Fruit fly (Drosophila melanogaster) whole organism, prepupa: ENCODE data around the gene scyl.

ENCODE experiments used
- Blimp-1 ChIP-seq: fragments of 200-800 bp; sonication (Bioruptor generic); optimal IDR thresholded peaks from 3 replicates; lab custom pipeline; 2017; ENCODE audit warnings: missing biosample characterization, missing genetic modification characterization, mild to moderate bottlenecking, moderate library complexity, missing genetic modification reagents
- CG10631 ChIP-seq: fragments of 200-800 bp; sonication (Bioruptor generic); optimal IDR thresholded peaks from 2 replicates; lab custom pipeline; 2016; ENCODE audit warnings: missing biosample characterization, missing genetic modification characterization
- CG10669 ChIP-seq: fragments of 200-800 bp; sonication (Bioruptor generic); optimal IDR thresholded peaks from 3 replicates; lab custom pipeline; 2018; ENCODE audit warnings: missing biosample characterization, mild to moderate bottlenecking, missing genetic modification characterization, moderate library complexity
- CG11762 ChIP-seq: fragments of 200-800 bp; sonication (Bioruptor generic); optimal IDR thresholded peaks from 3 replicates; lab custom pipeline; 2016; ENCODE audit warnings: missing biosample characterization, missing genetic modification characterization; ENCODE audit not compliant: insufficient read depth
- CG15336 ChIP-seq: fragments of 200-800 bp; sonication (Bioruptor generic); IDR thresholded peaks from 2 replicates; pipeline ENCODE4 v1.3.6; 2022; ENCODE audit warnings: missing biosample characterization, missing genetic modification characterization
- CG16779 ChIP-seq: fragments of 200-800 bp; sonication (Bioruptor generic); optimal IDR thresholded peaks from 3 replicates; lab custom pipeline; 2017; ENCODE audit warnings: missing biosample characterization, mild to moderate bottlenecking, missing genetic modification characterization
- CG3032 ChIP-seq: fragments of 200-800 bp; optimal IDR thresholded peaks from 2 replicates; lab custom pipeline; 2019; ENCODE audit warnings: missing biosample characterization, mild to moderate bottlenecking, missing genetic modification characterization, moderate library complexity
- CG31627 ChIP-seq: fragments of 200-800 bp; sonication (Bioruptor generic); optimal IDR thresholded peaks from 3 replicates; lab custom pipeline; 2016; ENCODE audit warnings: missing biosample characterization, missing genetic modification characterization
- CG32006 ChIP-seq: fragments of 200-800 bp; sonication (Bioruptor generic); optimal IDR thresholded peaks from 3 replicates; lab custom pipeline; 2017; ENCODE audit warnings: missing biosample characterization, mild to moderate bottlenecking, missing genetic modification characterization
- CG34406 ChIP-seq: fragments of 200-800 bp; sonication (Bioruptor generic); optimal IDR thresholded peaks from 3 replicates; lab custom pipeline; 2016; ENCODE audit warnings: missing biosample characterization, missing genetic modification characterization
- CG4318 ChIP-seq: fragments of 200-800 bp; sonication (Bioruptor generic); optimal IDR thresholded peaks from 3 replicates; lab custom pipeline; 2017; ENCODE audit warnings: missing biosample characterization, mild to moderate bottlenecking, missing genetic modification characterization
- CG6163 ChIP-seq: fragments of 200-800 bp; sonication (Bioruptor generic); IDR thresholded peaks from 3 replicates; pipeline ENCODE4 v1.3.6; 2022; ENCODE audit warnings: missing biosample characterization, missing genetic modification characterization
- CG6276 ChIP-seq: fragments of 200-800 bp; sonication (Bioruptor generic); optimal IDR thresholded peaks from 2 replicates; lab custom pipeline; 2017; ENCODE audit warnings: missing biosample characterization, mild to moderate bottlenecking, missing genetic modification characterization
- CG6792 ChIP-seq: fragments of 200-800 bp; sonication (Bioruptor generic); optimal IDR thresholded peaks from 3 replicates; lab custom pipeline; 2016; ENCODE audit warnings: missing biosample characterization, missing genetic modification characterization
- CG6808 ChIP-seq: fragments of 200-800 bp; sonication (Bioruptor generic); optimal IDR thresholded peaks from 3 replicates; lab custom pipeline; 2017; ENCODE audit warnings: missing biosample characterization, missing genetic modification characterization, mild to moderate bottlenecking, moderate library complexity, missing genetic modification reagents
- CG6854 ChIP-seq: fragments of 200-800 bp; sonication (Bioruptor generic); optimal IDR thresholded peaks from 2 replicates; lab custom pipeline; 2017; ENCODE audit warnings: missing biosample characterization, mild to moderate bottlenecking, missing genetic modification characterization
- CG7368 ChIP-seq: fragments of 200-800 bp; sonication (Bioruptor generic); optimal IDR thresholded peaks from 3 replicates; lab custom pipeline; 2016; ENCODE audit warnings: missing biosample characterization, missing genetic modification characterization
- CG8119 ChIP-seq: fragments of 200-800 bp; sonication (Bioruptor generic); IDR thresholded peaks from 3 replicates; pipeline ENCODE4 v1.3.6; 2022; ENCODE audit warnings: missing biosample characterization, missing genetic modification characterization
- CG8632 ChIP-seq: fragments of 200-800 bp; sonication (Bioruptor generic); optimal IDR thresholded peaks from 3 replicates; lab custom pipeline; 2016; ENCODE audit warnings: missing biosample characterization, missing genetic modification characterization
- CG9139 ChIP-seq: fragments of 200-800 bp; sonication (Bioruptor generic); optimal IDR thresholded peaks from 3 replicates; lab custom pipeline; 2017; ENCODE audit warnings: missing biosample characterization, mild to moderate bottlenecking, missing genetic modification characterization
- Eip75B ChIP-seq: fragments of 200-800 bp; sonication (Bioruptor generic); optimal IDR thresholded peaks from 3 replicates; lab custom pipeline; 2016; ENCODE audit warnings: missing biosample characterization, missing genetic modification characterization
- Eip78C ChIP-seq: fragments of 200-800 bp; sonication (Bioruptor generic); peaks from one replicate; lab custom pipeline; 2016; ENCODE audit warnings: missing biosample characterization, missing genetic modification characterization
- Ets21C ChIP-seq: fragments of 200-800 bp; sonication (Bioruptor generic); optimal IDR thresholded peaks from 3 replicates; lab custom pipeline; 2016; ENCODE audit warnings: missing biosample characterization, missing genetic modification characterization
- Ets96B ChIP-seq: fragments of 200-800 bp; optimal IDR thresholded peaks from 2 replicates; lab custom pipeline; 2019; ENCODE audit warnings: missing biosample characterization, mild to moderate bottlenecking, missing genetic modification characterization, moderate library complexity
- Hr38 ChIP-seq: sonication (Bioruptor generic); optimal IDR thresholded peaks from 2 replicates; lab custom pipeline; 2016; ENCODE audit warnings: missing biosample characterization, missing genetic modification characterization
- Hr4 ChIP-seq: fragments of 200-800 bp; sonication (Bioruptor generic); optimal IDR thresholded peaks from 3 replicates; lab custom pipeline; 2016; ENCODE audit warnings: missing biosample characterization, missing genetic modification characterization
- Lpt ChIP-seq: fragments of 200-800 bp; sonication (Bioruptor generic); optimal IDR thresholded peaks from 3 replicates; lab custom pipeline; 2016; ENCODE audit warnings: missing biosample characterization, missing genetic modification characterization
- Met ChIP-seq: fragments of 200-800 bp; sonication (Bioruptor generic); optimal IDR thresholded peaks from 3 replicates; lab custom pipeline; 2016; ENCODE audit warnings: missing biosample characterization, missing genetic modification characterization
- OdsH ChIP-seq: fragments of 200-800 bp; sonication (Bioruptor generic); optimal IDR thresholded peaks from 3 replicates; lab custom pipeline; 2016; ENCODE audit warnings: missing biosample characterization, missing genetic modification characterization
- Sox102F ChIP-seq: fragments of 200-800 bp; sonication (Bioruptor generic); optimal IDR thresholded peaks from 2 replicates; lab custom pipeline; 2016; ENCODE audit warnings: missing biosample characterization, mild to moderate bottlenecking, missing genetic modification characterization
- Sox14 ChIP-seq: fragments of 200-800 bp; sonication (Bioruptor generic); optimal IDR thresholded peaks from 3 replicates; lab custom pipeline; 2016; ENCODE audit warnings: missing biosample characterization, missing genetic modification characterization
- Sox15 ChIP-seq: fragments of 200-800 bp; sonication (Bioruptor generic); optimal IDR thresholded peaks from 3 replicates; lab custom pipeline; 2016; ENCODE audit warnings: missing biosample characterization, missing genetic modification characterization
- achi ChIP-seq: fragments of 200-800 bp; sonication (Bioruptor generic); optimal IDR thresholded peaks from 3 replicates; lab custom pipeline; 2016; ENCODE audit warnings: missing biosample characterization, missing genetic modification characterization
- acj6 ChIP-seq: fragments of 200-800 bp; sonication (Bioruptor generic); optimal IDR thresholded peaks from 3 replicates; lab custom pipeline; 2016; ENCODE audit warnings: missing biosample characterization, missing genetic modification characterization
- dsx ChIP-seq: fragments of 200-800 bp; optimal IDR thresholded peaks from 3 replicates; lab custom pipeline; 2019; ENCODE audit warnings: missing biosample characterization, mild to moderate bottlenecking, missing genetic modification characterization, moderate library complexity; ENCODE audit not compliant: poor library complexity, severe bottlenecking
- eg ChIP-seq: fragments of 200-800 bp; sonication (Bioruptor generic); IDR thresholded peaks from 3 replicates; pipeline ENCODE4 v1.3.6; 2022; ENCODE audit warnings: missing biosample characterization, missing genetic modification characterization
- fd85E ChIP-seq: fragments of 200-800 bp; sonication (Bioruptor generic); optimal IDR thresholded peaks from 3 replicates; lab custom pipeline; 2016; ENCODE audit warnings: missing biosample characterization, missing genetic modification characterization
- fkh ChIP-seq: fragments of 200-800 bp; sonication (Bioruptor generic); optimal IDR thresholded peaks from 3 replicates; lab custom pipeline; 2017; ENCODE audit warnings: missing biosample characterization, mild to moderate bottlenecking, missing genetic modification characterization, moderate library complexity
- net ChIP-seq: fragments of 200-800 bp; sonication (Bioruptor generic); optimal IDR thresholded peaks from 3 replicates; lab custom pipeline; 2016; ENCODE audit warnings: missing biosample characterization, missing genetic modification characterization
- pdm3 ChIP-seq: fragments of 200-800 bp; sonication (Bioruptor generic); optimal IDR thresholded peaks from 3 replicates; lab custom pipeline; 2016; ENCODE audit warnings: missing biosample characterization, missing genetic modification characterization
- spab ChIP-seq: fragments of 200-800 bp; sonication (Bioruptor generic); optimal IDR thresholded peaks from 2 replicates; lab custom pipeline; 2017; ENCODE audit warnings: missing biosample characterization, mild to moderate bottlenecking, missing genetic modification characterization, missing genetic modification reagents
- ss ChIP-seq, 2 experiments: fragments of 200-800 bp; sonication (Bioruptor generic); optimal IDR thresholded peaks; 2 replicates in 1 of 2; 3 replicates in 1 of 2; lab custom pipeline; 2017 to 2018; ENCODE audit warnings: mild to moderate bottlenecking in 2 of 2, missing biosample characterization in 2 of 2, missing genetic modification characterization in 2 of 2, moderate library complexity in 1 of 2
- svp ChIP-seq: fragments of 200-800 bp; sonication (Bioruptor generic); peaks from one replicate; lab custom pipeline; 2016; ENCODE audit warnings: missing biosample characterization, missing genetic modification characterization
- topi ChIP-seq: fragments of 200-800 bp; sonication (Bioruptor generic); optimal IDR thresholded peaks from 3 replicates; lab custom pipeline; 2016; ENCODE audit warnings: missing biosample characterization, missing genetic modification characterization
- vri ChIP-seq: fragments of 200-800 bp; sonication (Bioruptor generic); optimal IDR thresholded peaks from 3 replicates; lab custom pipeline; 2016; ENCODE audit warnings: missing biosample characterization, mild to moderate bottlenecking, missing genetic modification characterization

Gene scyl

DNA sequence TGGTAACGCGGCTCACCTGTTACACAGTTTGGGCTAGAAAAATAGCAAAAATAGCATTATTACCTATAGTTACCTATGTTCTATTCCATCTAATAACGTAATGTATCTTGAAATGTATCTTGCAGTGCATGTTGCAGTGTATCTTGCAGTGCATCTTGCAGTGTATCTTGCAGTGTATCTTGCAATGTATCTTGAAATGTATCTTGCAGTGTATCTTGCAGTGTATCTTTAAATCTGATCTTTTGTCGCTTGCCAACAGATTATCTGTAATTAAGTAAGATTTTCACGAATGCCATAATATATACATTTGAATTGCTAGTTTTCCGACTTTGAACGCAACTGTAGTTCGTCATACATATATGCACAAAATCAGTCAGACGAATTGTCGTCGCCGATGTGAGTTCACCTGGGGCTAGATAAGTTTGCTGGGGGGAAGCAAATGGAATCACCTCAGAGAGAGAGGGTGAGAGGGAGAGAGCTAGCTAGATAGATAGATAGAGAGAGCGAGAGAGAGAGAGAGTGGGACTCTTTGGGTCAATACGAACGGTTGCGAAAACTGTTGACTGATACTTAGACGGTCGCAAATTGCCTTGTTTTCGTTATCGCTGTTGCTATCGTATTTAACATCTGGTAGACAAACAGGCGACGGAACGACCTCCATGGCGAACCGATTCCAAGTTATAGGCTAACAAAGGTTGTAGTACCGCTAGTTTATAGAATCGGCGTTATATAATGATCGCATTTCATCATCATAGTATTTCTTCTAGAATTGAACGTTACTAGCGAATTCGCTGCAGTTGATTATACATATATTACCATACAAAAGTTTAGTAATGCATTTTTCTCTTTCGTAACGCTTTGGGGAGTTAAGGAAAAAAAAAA is 9.5 kb upstream of the scyl start:
- peak; percentile 32 for TF ChIP-seq Eip75B (GFP tag; lab: Kevin White, UChicago)
- TF ChIP-seq acj6 (GFP tag; lab: Kevin White, UChicago), result peak; percentile 12
- TF ChIP-seq CG9139 (GFP tag; lab: Kevin White, UChicago), result no peak
- TF ChIP-seq CG15336 (GFP tag; lab: Robert Waterston, UW), result no peak
- peak; percentile 83 for TF ChIP-seq Eip78C (GFP tag; lab: Kevin White, UChicago)
- TF ChIP-seq vri (GFP tag; lab: Kevin White, UChicago), result peak; percentile 60
- no peak for TF ChIP-seq CG8119
- TF ChIP-seq ss (GFP tag; optimal IDR thresholded peaks at IDR 0.05; lab: Kevin White, UChicago), result no peak
- peak; percentile 34 for TF ChIP-seq achi (GFP tag; lab: Kevin White, UChicago)
- peak; percentile 5 for TF ChIP-seq dsx (GFP tag; lab: Kevin White, UChicago)
- peak; percentile 65 for TF ChIP-seq CG6163
- peak; percentile 45 for TF ChIP-seq CG10631 (GFP tag; lab: Kevin White, UChicago)
- peak; percentile 24 for TF ChIP-seq Ets96B (tag; lab: Kevin White, UChicago)
- TF ChIP-seq CG34406 (GFP tag; lab: Kevin White, UChicago), result peak; percentile 12
- no peak for TF ChIP-seq Sox102F (GFP tag; lab: Kevin White, UChicago)
- TF ChIP-seq fd85E (GFP tag; lab: Kevin White, UChicago), result no peak
- TF ChIP-seq Ets21C (GFP tag; lab: Kevin White, UChicago), result no peak
- peak; percentile 83 for TF ChIP-seq fkh (GFP tag; lab: Kevin White, UChicago)
- TF ChIP-seq CG8632 (GFP tag; lab: Kevin White, UChicago), result peak; percentile 26
- TF ChIP-seq OdsH, result peak; percentile 16
- no peak for TF ChIP-seq Lpt
- no peak for TF ChIP-seq Sox14
- TF ChIP-seq Hr4 (GFP tag; lab: Kevin White, UChicago), result peak; percentile 33
- peak; percentile 28 for TF ChIP-seq svp (GFP tag; lab: Kevin White, UChicago)
- peak; percentile 22 for TF ChIP-seq CG4318 (GFP tag; lab: Kevin White, UChicago)
- peak; percentile 6 for TF ChIP-seq CG3032 (tag; lab: Kevin White, UChicago)
- TF ChIP-seq pdm3 (GFP tag; lab: Kevin White, UChicago), result no peak
- no peak for TF ChIP-seq CG7368 (GFP tag; lab: Kevin White, UChicago)
- TF ChIP-seq CG11762 (GFP tag; lab: Kevin White, UChicago), result peak; percentile 34
- TF ChIP-seq CG6808 (GFP tag; lab: Kevin White, UChicago), result peak; percentile 14
- no peak for TF ChIP-seq topi
- no peak for TF ChIP-seq net (GFP tag; lab: Kevin White, UChicago)
- no peak for TF ChIP-seq Met
- peak; percentile 48 for TF ChIP-seq CG32006 (GFP tag; lab: Kevin White, UChicago)
- peak; percentile 30 for TF ChIP-seq CG10669 (GFP tag; lab: Kevin White, UChicago)
- TF ChIP-seq eg, result peak; percentile 59; the same call in 2 of the 3 replicates
- no peak for TF ChIP-seq spab (GFP tag; lab: Kevin White, UChicago)
- TF ChIP-seq CG16779 (tag; lab: Kevin White, UChicago), result no peak

dm6 chr3L:11243292-11243670 is 8.8 kb upstream of the scyl start:
- TF ChIP-seq CG31627 (GFP tag; lab: Kevin White, UChicago), result no peak
- no peak for TF ChIP-seq eg
- no peak for TF ChIP-seq fd85E (GFP tag; lab: Kevin White, UChicago)
- TF ChIP-seq CG6792 (GFP tag; lab: Kevin White, UChicago), result no peak
- no peak for TF ChIP-seq Blimp-1 (GFP tag; lab: Kevin White, UChicago)
- TF ChIP-seq Hr38 (GFP tag; lab: Kevin White, UChicago), result no peak
- no peak for TF ChIP-seq Sox15 (GFP tag; lab: Kevin White, UChicago)
- no peak for TF ChIP-seq CG6808 (GFP tag; lab: Kevin White, UChicago)
- no peak for TF ChIP-seq CG10631 (GFP tag; lab: Kevin White, UChicago)
- no peak for TF ChIP-seq CG6276 (GFP tag; lab: Kevin White, UChicago)
- TF ChIP-seq CG6854, result no peak
